Worm (Caenorhabditis elegans) whole organism, young adult: Measurements from ENCODE around the gene Y69E1A.4.

ENCODE experiments used
- C17E4.6 ChIP-seq: fragments of 200-800 bp; sonication (Bioruptor generic); IDR thresholded peaks from 2 replicates; pipeline ENCODE4 v1.3.6; 2022; ENCODE audit warnings: missing genetic modification reagents, missing genetic modification characterization, missing compliant biosample characterization
- D2030.7 ChIP-seq: fragments of 200-800 bp; sonication (Bioruptor generic); IDR thresholded peaks from 2 replicates; pipeline ENCODE4 v1.3.6; 2022; ENCODE audit warnings: missing genetic modification reagents, missing genetic modification characterization, missing compliant biosample characterization
- F22D6.2 ChIP-seq: sonication (generic microtip); optimal IDR thresholded peaks from 2 replicates; lab custom pipeline; 2016; ENCODE audit warnings: mild to moderate bottlenecking, missing genetic modification characterization, missing compliant biosample characterization
- F37B4.10 ChIP-seq: fragments of 200-800 bp; sonication (Bioruptor generic); IDR thresholded peaks from 2 replicates; pipeline ENCODE4 v1.3.6; 2022; ENCODE audit warnings: missing genetic modification characterization, missing compliant biosample characterization
- F49E8.2 ChIP-seq: sonication (generic microtip); optimal IDR thresholded peaks from 3 replicates; lab custom pipeline; 2017; ENCODE audit warnings: missing genetic modification characterization, mild to moderate bottlenecking, missing compliant biosample characterization, antibody characterized with exemption, moderate library complexity; ENCODE audit not compliant: insufficient read depth
- F57A8.1 ChIP-seq: fragments of 200-800 bp; sonication (Bioruptor generic); optimal IDR thresholded peaks from 2 replicates; lab custom pipeline; 2018; ENCODE audit warnings: mild to moderate bottlenecking, missing genetic modification characterization, moderate library complexity, missing compliant biosample characterization
- F57C9.4 ChIP-seq: sonication (generic microtip); optimal IDR thresholded peaks from 2 replicates; lab custom pipeline; 2017; ENCODE audit warnings: mild to moderate bottlenecking, missing genetic modification characterization, missing compliant biosample characterization
- K11D2.4 ChIP-seq: fragments of 200-800 bp; sonication (Bioruptor generic); IDR thresholded peaks from 2 replicates; pipeline ENCODE4 v1.3.6; 2022; ENCODE audit warnings: missing genetic modification reagents, missing genetic modification characterization, missing compliant biosample characterization
- ama-1 ChIP-seq, 3 experiments: fragments of 150-350 bp in 1 of 3; sonication (generic microtip) in 2 of 3; optimal IDR thresholded peaks; 2 replicates each; lab custom pipeline; 2014 to 2018; ENCODE audit warnings: missing biosample characterization in 2 of 3, missing genetic modification characterization in 2 of 3, missing genetic modification reagents in 2 of 3
- atf-7 ChIP-seq: sonication (generic microtip); optimal IDR thresholded peaks from 2 replicates; lab custom pipeline; 2017; ENCODE audit warnings: mild to moderate bottlenecking, missing genetic modification characterization, missing compliant biosample characterization
- athp-1 ChIP-seq: sonication (generic microtip); optimal IDR thresholded peaks from 2 replicates; lab custom pipeline; 2017; ENCODE audit warnings: mild to moderate bottlenecking, missing genetic modification characterization, missing compliant biosample characterization
- attf-3 ChIP-seq: fragments of 200-800 bp; sonication (Bioruptor generic); conservative IDR thresholded peaks from 2 replicates; pipeline ENCODE4 v1.3.6; 2022; ENCODE audit warnings: missing genetic modification reagents, missing genetic modification characterization, missing compliant biosample characterization
- attf-5 ChIP-seq: fragments of 200-800 bp; sonication (Bioruptor generic); optimal IDR thresholded peaks from 2 replicates; lab custom pipeline; 2018; ENCODE audit warnings: mild to moderate bottlenecking, missing genetic modification characterization, missing compliant biosample characterization
- cebp-1 ChIP-seq, 2 experiments: fragments of 200-800 bp in 1 of 2; sonication (Bioruptor generic) in 1 of 2; sonication (generic microtip) in 1 of 2; IDR thresholded peaks in 1 of 2; optimal IDR thresholded peaks in 1 of 2; 2 replicates each; pipeline versions ENCODE4 v1.3.6 to Lab custom; 2017 to 2022; ENCODE audit warnings: missing compliant biosample characterization in 2 of 2, missing genetic modification characterization in 2 of 2, mild to moderate bottlenecking in 1 of 2, missing genetic modification reagents in 1 of 2, moderate library complexity in 1 of 2
- cebp-2 ChIP-seq: fragments of 200-800 bp; sonication (Bioruptor generic); IDR thresholded peaks from 2 replicates; pipeline ENCODE4 v1.3.6; 2022; ENCODE audit warnings: missing genetic modification characterization, missing compliant biosample characterization
- ceh-100 ChIP-seq: fragments of 200-800 bp; sonication (Bioruptor generic); IDR thresholded peaks from 2 replicates; pipeline ENCODE4 v1.3.6; 2022; ENCODE audit warnings: missing genetic modification reagents, missing genetic modification characterization, missing compliant biosample characterization
- ceh-27 ChIP-seq: fragments of 200-800 bp; sonication (Bioruptor generic); optimal IDR thresholded peaks from 2 replicates; lab custom pipeline; 2018; ENCODE audit warnings: mild to moderate bottlenecking, missing genetic modification characterization, moderate library complexity, missing compliant biosample characterization
- ceh-79 ChIP-seq: sonication (generic microtip); optimal IDR thresholded peaks from 2 replicates; lab custom pipeline; 2017; ENCODE audit warnings: mild to moderate bottlenecking, missing genetic modification characterization, missing compliant biosample characterization
- die-1 ChIP-seq: sonication (generic microtip); optimal IDR thresholded peaks from 2 replicates; lab custom pipeline; 2016; ENCODE audit warnings: missing genotype, mild to moderate bottlenecking, missing genetic modification characterization, missing compliant biosample characterization
- dox-1 ChIP-seq: fragments of 200-800 bp; sonication (Bioruptor generic); IDR thresholded peaks from 2 replicates; pipeline ENCODE4 v1.3.6; 2022; ENCODE audit warnings: missing genetic modification reagents, missing genetic modification characterization, missing compliant biosample characterization
- efl-1 ChIP-seq: fragments of 150-350 bp; optimal IDR thresholded peaks from 2 replicates; lab custom pipeline; 2014; ENCODE audit warnings: missing biosample characterization, missing genetic modification reagents, missing genetic modification characterization
- ets-4 ChIP-seq: fragments of 200-800 bp; sonication (Bioruptor generic); optimal IDR thresholded peaks from 2 replicates; lab custom pipeline; 2018; ENCODE audit warnings: mild to moderate bottlenecking, missing genetic modification characterization, missing compliant biosample characterization
- fkh-3 ChIP-seq: sonication (generic microtip); optimal IDR thresholded peaks from 2 replicates; lab custom pipeline; 2016; ENCODE audit warnings: mild to moderate bottlenecking, missing genetic modification characterization, missing compliant biosample characterization
- him-1 ChIP-seq: sonication (generic microtip); optimal IDR thresholded peaks from 2 replicates; lab custom pipeline; 2016; ENCODE audit warnings: missing genotype, missing genetic modification reagents, missing genetic modification characterization, missing compliant biosample characterization
- hlh-26 ChIP-seq: fragments of 200-800 bp; sonication (Bioruptor generic); conservative IDR thresholded peaks from 2 replicates; pipeline ENCODE4 v1.3.6; 2022; ENCODE audit warnings: missing genetic modification reagents, missing genetic modification characterization, missing compliant biosample characterization
- hmg-20 ChIP-seq: fragments of 200-800 bp; sonication (Bioruptor generic); IDR thresholded peaks from 2 replicates; pipeline ENCODE4 v1.3.6; 2022; ENCODE audit warnings: missing genetic modification reagents, missing genetic modification characterization, missing compliant biosample characterization
- hrde-1 ChIP-seq: sonication (generic microtip); optimal IDR thresholded peaks from 2 replicates; lab custom pipeline; 2016; ENCODE audit warnings: missing genetic modification characterization, mild to moderate bottlenecking, missing compliant biosample characterization, moderate library complexity, missing genotype, missing genetic modification reagents, borderline replicate concordance
- lag-1 ChIP-seq: fragments of 200-800 bp; sonication (Bioruptor generic); IDR thresholded peaks from 2 replicates; pipeline ENCODE4 v1.3.6; 2022; ENCODE audit warnings: missing genetic modification reagents, missing genetic modification characterization, missing compliant biosample characterization
- lin-26 ChIP-seq: fragments of 200-800 bp; sonication (Bioruptor generic); IDR thresholded peaks from 2 replicates; pipeline ENCODE4 v1.3.6; 2022; ENCODE audit warnings: missing genetic modification reagents, missing genetic modification characterization, missing compliant biosample characterization
- lin-54 ChIP-seq: fragments of 200-800 bp; sonication (Bioruptor generic); optimal IDR thresholded peaks from 2 replicates; lab custom pipeline; 2018; ENCODE audit warnings: mild to moderate bottlenecking, missing genetic modification characterization, missing compliant biosample characterization
- lsl-1 ChIP-seq: fragments of 200-800 bp; sonication (Bioruptor generic); optimal IDR thresholded peaks from 2 replicates; lab custom pipeline; 2018; ENCODE audit warnings: mild to moderate bottlenecking, missing genetic modification characterization, moderate library complexity, missing compliant biosample characterization
- madf-3 ChIP-seq: fragments of 200-800 bp; sonication (Bioruptor generic); IDR thresholded peaks from 2 replicates; pipeline ENCODE4 v1.3.6; 2022; ENCODE audit warnings: missing genetic modification reagents, missing genetic modification characterization, missing compliant biosample characterization
- nhr-120 ChIP-seq: fragments of 200-800 bp; sonication (Bioruptor generic); IDR thresholded peaks from 2 replicates; pipeline ENCODE4 v1.3.6; 2022; ENCODE audit warnings: missing genetic modification characterization, missing compliant biosample characterization
- nhr-27 ChIP-seq: fragments of 200-800 bp; sonication (Bioruptor generic); optimal IDR thresholded peaks from 2 replicates; lab custom pipeline; 2018; ENCODE audit warnings: mild to moderate bottlenecking, missing genetic modification characterization, moderate library complexity, missing compliant biosample characterization
- nhr-90 ChIP-seq: sonication (generic microtip); optimal IDR thresholded peaks from 2 replicates; lab custom pipeline; 2016; ENCODE audit warnings: missing genotype, mild to moderate bottlenecking, missing genetic modification characterization, missing compliant biosample characterization
- pbrm-1 ChIP-seq: fragments of 200-800 bp; sonication (Bioruptor generic); IDR thresholded peaks from 2 replicates; pipeline ENCODE4 v1.3.6; 2022; ENCODE audit warnings: missing genetic modification reagents, missing genetic modification characterization, missing compliant biosample characterization
- rec-8 ChIP-seq, 2 experiments: sonication (generic microtip); optimal IDR thresholded peaks; 2 replicates each; lab custom pipeline; 2016; ENCODE audit warnings: mild to moderate bottlenecking in 2 of 2, missing genetic modification characterization in 2 of 2, missing genetic modification reagents in 2 of 2, missing genotype in 2 of 2, missing biosample characterization in 1 of 2, missing compliant biosample characterization in 1 of 2, moderate library complexity in 1 of 2
- rpc-1 ChIP-seq, 2 experiments: fragments of 150-350 bp in 1 of 2; sonication (generic microtip) in 1 of 2; optimal IDR thresholded peaks; 2 replicates each; lab custom pipeline; 2014 to 2018; ENCODE audit warnings: missing biosample characterization in 1 of 2, missing genetic modification characterization in 1 of 2, missing genetic modification reagents in 1 of 2, missing genotype in 1 of 2
- somi-1 ChIP-seq: fragments of 200-800 bp; sonication (Bioruptor generic); optimal IDR thresholded peaks from 2 replicates; lab custom pipeline; 2018; ENCODE audit warnings: mild to moderate bottlenecking, missing genetic modification characterization, missing compliant biosample characterization
- sptf-2 ChIP-seq: fragments of 200-800 bp; sonication (Bioruptor generic); optimal IDR thresholded peaks from 2 replicates; lab custom pipeline; 2018; ENCODE audit warnings: mild to moderate bottlenecking, missing genetic modification characterization, missing compliant biosample characterization
- tbp1 ChIP-seq: fragments of 200-800 bp; sonication (Bioruptor generic); optimal IDR thresholded peaks from 2 replicates; lab custom pipeline; 2018; ENCODE audit warnings: mild to moderate bottlenecking, missing genetic modification characterization, missing compliant biosample characterization
- tlf-1 ChIP-seq: fragments of 200-800 bp; sonication (Bioruptor generic); optimal IDR thresholded peaks from 2 replicates; lab custom pipeline; 2018; ENCODE audit warnings: mild to moderate bottlenecking, missing genetic modification characterization, missing compliant biosample characterization
- unc-130 ChIP-seq: sonication (generic microtip); optimal IDR thresholded peaks from 2 replicates; lab custom pipeline; 2016; ENCODE audit warnings: missing genetic modification reagents, missing genetic modification characterization, missing compliant biosample characterization
- xnd-1 ChIP-seq: sonication (generic microtip); optimal IDR thresholded peaks from 2 replicates; lab custom pipeline; 2016; ENCODE audit warnings: missing genotype, missing genetic modification reagents, missing genetic modification characterization, missing compliant biosample characterization
- zim-3 ChIP-seq: sonication (generic microtip); optimal IDR thresholded peaks from 2 replicates; lab custom pipeline; 2017; ENCODE audit warnings: mild to moderate bottlenecking, missing genetic modification characterization, moderate library complexity, missing compliant biosample characterization
- ztf-3 ChIP-seq: fragments of 200-800 bp; sonication (Bioruptor generic); optimal IDR thresholded peaks from 2 replicates; lab custom pipeline; 2018; ENCODE audit warnings: mild to moderate bottlenecking, missing genetic modification characterization, missing compliant biosample characterization
- ztf-6 ChIP-seq: fragments of 200-800 bp; sonication (Bioruptor generic); IDR thresholded peaks from 2 replicates; pipeline ENCODE4 v1.3.6; 2022; ENCODE audit warnings: missing genetic modification reagents, missing genetic modification characterization, missing compliant biosample characterization

Gene Y69E1A.4

DNA sequence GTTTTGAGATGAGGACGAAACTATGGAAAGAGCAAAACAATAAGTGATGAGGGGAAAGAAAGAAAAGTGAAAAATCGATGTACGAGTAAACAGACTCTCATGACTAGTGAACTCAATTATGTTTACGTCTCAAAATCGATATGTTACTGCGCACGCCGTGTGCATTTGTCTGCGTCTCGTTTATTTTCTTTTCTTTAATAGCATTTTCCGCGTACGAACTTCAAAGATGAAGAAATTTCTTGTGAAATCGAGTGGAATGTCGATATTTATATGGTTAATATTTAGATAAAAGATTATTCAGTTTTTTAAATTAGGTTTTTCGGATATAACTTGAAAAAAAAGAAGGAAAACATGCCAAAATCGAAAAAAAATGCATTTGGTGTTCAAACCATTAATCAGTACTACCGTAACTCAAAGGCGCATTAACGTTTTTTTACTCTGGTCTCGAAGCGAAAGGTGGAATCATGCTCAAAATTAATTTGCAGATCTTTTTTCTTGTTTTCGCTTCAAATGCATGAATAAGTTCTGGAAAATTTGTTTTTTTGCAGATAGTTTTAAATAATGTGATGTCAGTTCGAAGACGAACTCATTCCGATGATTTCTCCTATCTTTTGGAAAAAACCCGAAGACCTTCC, 18.0 kb upstream of the Y69E1A.4 start, which contains the start of gene fic-1 (continued):
- peak; percentile 48; the same call in 1 of the 2 replicates for TF ChIP-seq cebp-1 (GFP tag; IDR thresholded peaks at IDR 0.05; lab: Robert Waterston, UW)
- TF ChIP-seq cebp-1 (tag; optimal IDR thresholded peaks at IDR 0.05; lab: Kevin White, UChicago) = peak; percentile 90
- no peak for TF ChIP-seq unc-130 (GFP tag; lab: Kevin White, UChicago)
- TF ChIP-seq madf-3 (GFP tag; lab: Robert Waterston, UW) = no peak
- TF ChIP-seq nhr-90 (tag; lab: Kevin White, UChicago) = no peak
- TF ChIP-seq lin-54 = no peak
- TF ChIP-seq die-1 (tag; lab: Kevin White, UChicago) = no peak
- TF ChIP-seq F22D6.2 (tag; lab: Kevin White, UChicago) = no peak
- no peak for TF ChIP-seq zim-3 (tag; lab: Kevin White, UChicago)
- no peak for TF ChIP-seq F37B4.10
- TF ChIP-seq pbrm-1 (GFP tag; lab: Robert Waterston, UW) = no peak; the same call in 1 of the 2 replicates
- no peak for TF ChIP-seq F49E8.2 (tag; lab: Kevin White, UChicago)
- TF ChIP-seq rec-8 (tag; optimal IDR thresholded peaks at IDR 0.05; lab: Kevin White, UChicago) = no peak
- no peak for TF ChIP-seq fkh-3
- peak; percentile 86 for TF ChIP-seq lsl-1 (GFP tag; lab: Kevin White, UChicago)
- TF ChIP-seq ztf-3 (GFP tag; lab: Kevin White, UChicago) = no peak
- no peak for TF ChIP-seq C17E4.6 (GFP tag; lab: Robert Waterston, UW)
- TF ChIP-seq efl-1 (GFP tag; lab: Kevin White, UChicago) = no peak
- TF ChIP-seq hlh-26 = no peak
- TF ChIP-seq D2030.7 (GFP tag; lab: Robert Waterston, UW) = 0 out of 2 replicates have a peak, but pooled peaks have one; percentile 19
- TF ChIP-seq nhr-120 = no peak
- TF ChIP-seq dox-1 (GFP tag; lab: Robert Waterston, UW) = no peak
- TF ChIP-seq hmg-20 (GFP tag; lab: Robert Waterston, UW) = no peak
- no peak for TF ChIP-seq ets-4 (GFP tag; lab: Kevin White, UChicago)
- peak; percentile 81 for TF ChIP-seq xnd-1 (tag; lab: Kevin White, UChicago)
- no peak for TF ChIP-seq lag-1 (GFP tag; lab: Robert Waterston, UW)
- TF ChIP-seq ztf-6 = no peak
- TF ChIP-seq F57A8.1 (GFP tag; lab: Kevin White, UChicago) = no peak
- TF ChIP-seq atf-7 = no peak
- TF ChIP-seq ceh-79 = no peak
- no peak for TF ChIP-seq ceh-100 (GFP tag; lab: Robert Waterston, UW)
- TF ChIP-seq ceh-27 (GFP tag; lab: Kevin White, UChicago) = peak; percentile 31
- TF ChIP-seq attf-3 (GFP tag; lab: Robert Waterston, UW) = no peak
- TF ChIP-seq nhr-27 (tag; lab: Kevin White, UChicago) = no peak
- no peak for TF ChIP-seq hrde-1 (tag; lab: Kevin White, UChicago)
- TF ChIP-seq athp-1 (tag; lab: Kevin White, UChicago) = no peak
- TF ChIP-seq tbp1 (GFP tag; lab: Kevin White, UChicago) = no peak
- no peak for TF ChIP-seq F57C9.4 (tag; lab: Kevin White, UChicago)
- no peak for TF ChIP-seq K11D2.4 (GFP tag; lab: Robert Waterston, UW)
- no peak for TF ChIP-seq somi-1 (GFP tag; lab: Kevin White, UChicago)
- no peak for TF ChIP-seq sptf-2 (GFP tag; lab: Kevin White, UChicago)
- no peak for TF ChIP-seq him-1 (tag; lab: Kevin White, UChicago)
- no peak for TF ChIP-seq rpc-1 (optimal IDR thresholded peaks at IDR 0.05; lab: Kevin White, UChicago)
- TF ChIP-seq rpc-1 (tag; optimal IDR thresholded peaks at IDR 0.05; lab: Kevin White, UChicago) = no peak
- no peak for TF ChIP-seq tlf-1
- no peak for TF ChIP-seq lin-26 (GFP tag; lab: Robert Waterston, UW)
- peak; percentile 54 for TF ChIP-seq attf-5
- TF ChIP-seq cebp-2 (GFP tag; lab: Robert Waterston, UW) = no peak
- no peak for TF ChIP-seq ama-1 (optimal IDR thresholded peaks at IDR 0.05; lab: Kevin White, UChicago)
- TF ChIP-seq ama-1 (GFP tag; optimal IDR thresholded peaks at IDR 0.05; lab: Kevin White, UChicago) = no peak
